Worm (Caenorhabditis elegans) whole organism, L4 larva: ENCODE results near the gene unc-2.

ENCODE experiments used
- aly-2 ChIP-seq: sonication (generic microtip); optimal IDR thresholded peaks from 2 replicates; lab custom pipeline; 2018; ENCODE audit warnings: missing biosample characterization, missing genetic modification characterization
- ama-1 ChIP-seq: fragments of 150-350 bp; optimal IDR thresholded peaks from 2 replicates; lab custom pipeline; 2014; ENCODE audit warnings: inconsistent platforms, mixed read lengths
- duxl-1 ChIP-seq: sonication (generic microtip); optimal IDR thresholded peaks from 2 replicates; lab custom pipeline; 2016; ENCODE audit warnings: mild to moderate bottlenecking, missing genetic modification characterization, moderate library complexity, missing compliant biosample characterization; ENCODE audit not compliant: poor library complexity
- hlh-30 ChIP-seq: sonication (generic microtip); optimal IDR thresholded peaks from 2 replicates; lab custom pipeline; 2017; ENCODE audit warnings: antibody characterized with exemption, mild to moderate bottlenecking, missing genetic modification characterization, missing compliant biosample characterization; ENCODE audit not compliant: insufficient read depth
- lin-13 ChIP-seq: fragments of 150-350 bp; optimal IDR thresholded peaks from 2 replicates; lab custom pipeline; 2014; ENCODE audit warnings: missing biosample characterization, missing genetic modification reagents, missing genetic modification characterization
- sdz-12 ChIP-seq: fragments of 200-800 bp; sonication (Bioruptor generic); optimal IDR thresholded peaks from 2 replicates; lab custom pipeline; 2018; ENCODE audit warnings: mild to moderate bottlenecking, missing genetic modification characterization, missing compliant biosample characterization

DNA sequence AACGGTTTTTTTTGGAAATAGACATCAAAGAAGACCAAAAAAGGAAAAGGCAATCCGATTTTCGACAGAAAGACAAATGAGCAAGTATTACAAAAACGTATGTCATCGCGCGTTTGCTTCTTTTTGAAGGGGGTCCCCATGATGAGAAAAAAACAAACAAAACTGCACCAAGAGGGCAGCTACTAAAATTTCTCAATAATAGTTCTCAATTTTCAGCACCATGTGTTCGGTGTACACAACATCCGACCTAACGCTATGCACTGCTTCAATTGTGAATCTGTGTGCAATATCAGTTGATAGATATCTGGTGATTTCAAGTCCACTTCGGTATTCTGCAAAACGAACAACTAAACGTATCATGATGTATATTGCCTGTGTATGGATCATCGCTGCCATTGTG is 88.8 kb downstream of the unc-2 start:
- TF ChIP-seq duxl-1 = no peak
- TF ChIP-seq aly-2 (tag; lab: Kevin White, UChicago) = no peak
- TF ChIP-seq hlh-30 = no peak
- no peak for TF ChIP-seq sdz-12 (GFP tag; lab: Kevin White, UChicago)
- no peak for TF ChIP-seq ama-1
- no peak for TF ChIP-seq lin-13 (GFP tag; lab: Kevin White, UChicago)
